Fruit fly (Drosophila melanogaster): Measurements from ENCODE around the gene CG33514.

The CG33514 gene

DNA sequence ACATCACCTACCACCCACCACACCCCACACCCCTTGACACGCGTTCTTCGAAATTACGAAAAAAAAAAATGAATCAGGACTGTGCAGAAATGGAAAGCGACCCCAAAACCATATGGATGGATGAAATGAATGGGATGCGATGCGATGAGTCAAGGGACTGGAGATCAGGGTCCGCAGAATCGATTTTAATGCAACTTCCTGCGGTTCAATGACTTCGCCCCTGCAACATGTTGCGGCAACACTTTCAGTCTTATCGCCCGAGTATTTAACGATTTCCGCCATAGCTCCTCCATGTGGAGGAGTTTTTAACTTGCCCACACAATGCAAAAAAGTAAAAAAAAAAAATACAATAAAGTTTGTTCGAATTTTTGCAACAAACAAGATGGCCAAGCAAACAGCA is 12.6 kb upstream of the CG33514 start:
- TF ChIP-seq Myc (optimal IDR thresholded peaks at IDR 0.05) (no peak), h (optimal IDR thresholded peaks at IDR 0.05) (no peak), insv (optimal IDR thresholded peaks at IDR 0.05) (no peak), Sin3A (optimal IDR thresholded peaks at IDR 0.05) (no peak), psq (optimal IDR thresholded peaks at IDR 0.05) (no peak), ttk (optimal IDR thresholded peaks at IDR 0.05) (no peak)

DNA sequence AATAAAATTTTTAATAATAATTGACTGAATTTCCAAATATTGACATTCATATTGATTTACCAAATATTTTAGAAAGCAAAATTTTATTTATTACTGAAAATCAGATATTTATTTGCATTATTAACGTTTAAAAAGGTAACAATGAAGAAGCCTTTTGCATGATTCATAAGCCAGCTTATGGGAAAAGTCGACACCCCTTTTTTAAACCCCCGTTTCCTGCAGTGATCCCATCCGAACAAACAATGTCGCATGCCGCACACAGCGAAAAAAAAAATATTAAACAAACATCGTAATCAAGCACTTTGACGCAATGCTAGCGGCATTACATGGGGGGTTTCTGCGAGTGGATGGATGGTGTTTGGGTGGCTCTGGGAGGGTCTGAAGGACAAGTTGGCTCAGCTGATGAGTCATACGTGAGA is 11.6 kb upstream of the CG33514 start:
- TF ChIP-seq h (optimal IDR thresholded peaks at IDR 0.05) (no peak), ttk (optimal IDR thresholded peaks at IDR 0.05) (no peak), Myc (optimal IDR thresholded peaks at IDR 0.05) (no peak), insv (optimal IDR thresholded peaks at IDR 0.05) (no peak), Sin3A (optimal IDR thresholded peaks at IDR 0.05) (no peak), psq (optimal IDR thresholded peaks at IDR 0.05) (no peak)

DNA sequence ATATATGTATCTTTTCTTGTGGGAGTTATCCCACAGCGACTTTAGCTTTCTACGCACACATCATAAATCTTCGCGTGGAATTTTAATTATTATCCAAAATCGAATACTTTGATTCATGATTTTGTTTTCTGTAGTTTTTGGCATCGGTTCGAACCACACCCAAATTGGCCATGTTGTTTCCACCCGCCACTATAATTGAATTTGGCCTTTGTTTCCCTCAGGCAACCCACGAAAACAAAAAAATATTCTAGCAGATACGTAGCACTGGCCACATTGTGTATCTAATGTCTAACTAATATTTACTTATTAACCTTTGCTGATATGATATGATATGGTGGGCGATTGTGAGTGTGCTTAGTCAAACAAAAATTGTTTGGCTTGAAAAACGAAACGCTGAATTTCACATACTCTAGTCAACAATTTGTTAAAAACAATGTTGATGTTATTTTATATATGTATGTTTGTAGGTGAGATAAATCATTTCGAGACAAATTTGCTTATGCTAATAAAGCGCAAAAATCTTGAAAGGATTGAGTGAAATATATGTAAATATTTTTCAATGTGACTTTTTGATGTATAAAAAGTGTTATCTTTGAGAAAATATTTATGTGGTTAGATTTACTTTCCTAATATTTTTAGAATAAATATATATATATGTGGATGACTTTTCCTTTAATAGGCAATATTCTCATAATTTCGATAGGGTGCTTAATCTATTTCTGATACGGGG is 10.2 kb upstream of the CG33514 start:
- TF ChIP-seq h (optimal IDR thresholded peaks at IDR 0.05) (no peak), psq (optimal IDR thresholded peaks at IDR 0.05) (no peak), Sin3A (optimal IDR thresholded peaks at IDR 0.05) (no peak), Myc (optimal IDR thresholded peaks at IDR 0.05) (no peak), insv (optimal IDR thresholded peaks at IDR 0.05) (no peak), ttk (optimal IDR thresholded peaks at IDR 0.05) (no peak)

DNA sequence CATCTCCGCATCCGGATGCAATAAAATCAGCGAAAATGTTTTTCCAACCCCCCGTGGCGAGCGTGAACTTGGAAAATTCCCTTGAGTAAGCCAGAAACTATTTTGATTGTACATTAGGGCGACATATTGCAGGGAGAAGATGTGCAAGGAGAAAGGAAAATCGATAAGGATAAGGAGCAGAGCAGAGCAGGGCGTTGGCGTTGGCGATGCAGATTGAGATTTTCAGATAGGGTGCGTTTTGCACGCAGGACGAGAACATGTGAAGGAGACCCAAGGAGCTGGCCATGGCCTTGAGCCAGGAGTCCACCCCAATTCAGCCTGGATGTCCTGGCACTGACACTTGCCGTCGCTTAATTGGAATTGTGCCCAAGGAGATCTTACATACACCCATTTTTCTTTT is 8.2 kb upstream of the CG33514 start:
- no peak for TF ChIP-seq ttk (optimal IDR thresholded peaks at IDR 0.05)
- no peak for TF ChIP-seq Sin3A (optimal IDR thresholded peaks at IDR 0.05)
- no peak for TF ChIP-seq psq (optimal IDR thresholded peaks at IDR 0.05)
- TF ChIP-seq Myc (optimal IDR thresholded peaks at IDR 0.05), result no peak
- no peak for TF ChIP-seq h (optimal IDR thresholded peaks at IDR 0.05)
- no peak for TF ChIP-seq insv (optimal IDR thresholded peaks at IDR 0.05)

DNA sequence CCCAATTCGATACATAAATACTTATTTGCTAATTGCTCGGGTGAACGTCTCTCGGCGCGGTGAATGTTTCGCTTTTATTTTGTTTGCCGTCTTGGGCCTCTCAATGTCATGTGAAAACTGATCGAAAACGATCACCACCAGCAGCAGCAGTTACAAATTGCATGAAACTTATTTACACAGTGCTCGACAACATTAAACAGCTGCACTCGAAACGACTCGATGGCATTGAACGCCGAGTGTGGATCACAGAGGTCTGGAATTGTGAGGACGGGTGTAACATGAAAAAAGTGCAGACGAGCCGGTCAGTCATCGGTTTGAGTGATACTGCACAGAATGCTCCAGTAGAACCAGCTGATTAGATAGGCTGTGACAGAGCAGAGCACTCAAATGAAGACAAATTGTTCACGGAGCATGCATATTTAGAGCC is 7.5 kb upstream of the CG33514 start:
- TF ChIP-seq psq (optimal IDR thresholded peaks at IDR 0.05) (no peak), Sin3A (optimal IDR thresholded peaks at IDR 0.05) (no peak)

DNA sequence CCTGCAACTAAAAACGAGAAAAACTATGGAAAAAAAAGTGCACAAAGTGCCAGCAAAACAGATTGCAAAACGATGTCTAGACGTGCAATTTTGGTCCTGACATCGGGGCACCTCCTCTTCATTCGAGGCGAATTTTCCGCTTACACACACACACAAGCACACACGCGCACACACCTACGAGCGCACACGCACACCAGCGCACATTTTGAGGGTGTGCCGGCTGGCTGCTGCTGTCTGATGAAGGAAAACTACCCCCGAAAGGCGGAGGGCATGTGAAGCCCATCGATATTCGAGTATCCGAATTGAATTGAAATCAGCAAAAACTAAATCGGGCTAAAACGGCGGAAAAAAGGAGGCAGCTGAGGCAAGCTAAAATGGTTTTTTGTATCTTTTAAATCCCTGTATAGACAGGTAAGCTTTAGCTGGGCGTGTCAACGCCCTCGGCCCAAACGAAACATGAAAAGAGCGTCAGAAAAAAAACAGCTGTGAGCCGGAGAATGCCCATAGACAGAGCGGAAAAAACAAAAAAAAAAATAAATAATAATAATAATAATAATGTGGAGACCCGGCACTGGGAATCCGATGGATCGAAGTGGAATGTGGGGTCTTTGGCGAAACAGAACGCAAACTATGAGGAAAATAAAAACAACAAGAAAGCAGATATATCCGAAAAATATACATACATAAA is 5.4 kb upstream of the CG33514 start:
- no peak for TF ChIP-seq ttk (optimal IDR thresholded peaks at IDR 0.05)
- TF ChIP-seq Myc (optimal IDR thresholded peaks at IDR 0.05), result no peak
- TF ChIP-seq psq (optimal IDR thresholded peaks at IDR 0.05), result no peak
- no peak for TF ChIP-seq h (optimal IDR thresholded peaks at IDR 0.05)
- TF ChIP-seq Sin3A (optimal IDR thresholded peaks at IDR 0.05), result no peak
- no peak for TF ChIP-seq insv (optimal IDR thresholded peaks at IDR 0.05)

DNA sequence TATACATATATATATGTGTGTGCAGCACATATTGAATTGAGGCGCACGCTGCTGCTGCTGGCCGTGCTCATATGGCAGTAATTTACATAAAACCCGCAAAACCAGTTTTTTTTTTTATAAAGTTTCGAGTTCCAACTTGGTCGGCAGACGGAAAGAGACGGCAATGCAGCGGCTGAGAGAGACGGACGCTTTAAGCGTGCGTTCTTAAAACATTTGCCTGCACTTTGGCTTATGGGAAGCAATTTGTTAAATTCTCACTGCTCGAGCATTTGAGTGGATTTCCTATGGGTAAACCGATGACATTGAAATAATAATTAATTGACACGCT is 4.9 kb upstream of the CG33514 start:
- TF ChIP-seq ttk (optimal IDR thresholded peaks at IDR 0.05), result no peak
- TF ChIP-seq Myc (optimal IDR thresholded peaks at IDR 0.05), result no peak
- TF ChIP-seq insv (optimal IDR thresholded peaks at IDR 0.05), result no peak
- no peak for TF ChIP-seq h (optimal IDR thresholded peaks at IDR 0.05)
- TF ChIP-seq psq (optimal IDR thresholded peaks at IDR 0.05), result no peak
- no peak for TF ChIP-seq Sin3A (optimal IDR thresholded peaks at IDR 0.05)

DNA sequence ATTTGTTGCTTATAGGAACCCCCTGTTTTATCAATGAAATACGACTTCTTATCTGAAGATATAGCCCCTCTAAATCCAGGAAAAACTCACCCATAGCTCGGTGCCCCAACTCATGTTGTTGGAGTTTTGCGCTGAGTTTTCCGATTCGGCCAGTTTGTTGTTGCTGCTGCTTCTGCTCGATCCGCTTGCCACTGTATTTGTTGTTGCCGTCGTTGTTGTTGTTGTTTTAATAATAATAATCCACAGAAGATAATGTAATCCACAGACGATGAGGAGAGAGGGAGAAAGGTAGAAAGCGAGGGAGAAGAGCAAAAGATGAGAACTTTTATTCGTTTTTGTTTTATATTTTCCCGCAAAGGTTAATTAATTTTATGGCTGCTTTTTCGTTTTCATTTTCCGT is 2.3 kb upstream of the CG33514 start:
- no peak for TF ChIP-seq psq (optimal IDR thresholded peaks at IDR 0.05)
- TF ChIP-seq h (optimal IDR thresholded peaks at IDR 0.05), result no peak
- no peak for TF ChIP-seq Sin3A (optimal IDR thresholded peaks at IDR 0.05)
- TF ChIP-seq insv (optimal IDR thresholded peaks at IDR 0.05), result no peak
- TF ChIP-seq Myc (optimal IDR thresholded peaks at IDR 0.05), result no peak
- no peak for TF ChIP-seq ttk (optimal IDR thresholded peaks at IDR 0.05)

DNA sequence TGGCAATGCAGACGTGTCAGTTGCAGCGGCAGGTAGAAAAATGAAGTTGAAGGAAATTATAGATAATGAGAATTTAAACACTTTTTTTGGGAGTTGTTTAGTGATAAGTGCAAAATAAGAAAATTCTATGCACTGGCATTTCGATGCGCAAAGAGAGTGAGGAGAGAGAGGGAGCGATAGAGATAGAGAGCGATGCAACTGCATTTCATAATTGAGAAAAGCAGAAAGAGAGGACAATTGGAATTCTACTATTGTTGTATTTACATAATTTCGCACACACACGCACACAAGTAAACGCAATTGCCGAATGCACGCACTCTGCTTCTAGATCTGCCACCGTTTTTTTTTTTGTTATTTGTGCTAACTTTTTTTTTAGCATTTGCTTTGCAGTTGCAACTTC is 1.8 kb upstream of the CG33514 start:
- TF ChIP-seq Sin3A (optimal IDR thresholded peaks at IDR 0.05) (no peak), ttk (optimal IDR thresholded peaks at IDR 0.05) (no peak), h (optimal IDR thresholded peaks at IDR 0.05) (no peak), insv (optimal IDR thresholded peaks at IDR 0.05) (no peak), psq (optimal IDR thresholded peaks at IDR 0.05) (no peak), Myc (optimal IDR thresholded peaks at IDR 0.05) (no peak)

DNA sequence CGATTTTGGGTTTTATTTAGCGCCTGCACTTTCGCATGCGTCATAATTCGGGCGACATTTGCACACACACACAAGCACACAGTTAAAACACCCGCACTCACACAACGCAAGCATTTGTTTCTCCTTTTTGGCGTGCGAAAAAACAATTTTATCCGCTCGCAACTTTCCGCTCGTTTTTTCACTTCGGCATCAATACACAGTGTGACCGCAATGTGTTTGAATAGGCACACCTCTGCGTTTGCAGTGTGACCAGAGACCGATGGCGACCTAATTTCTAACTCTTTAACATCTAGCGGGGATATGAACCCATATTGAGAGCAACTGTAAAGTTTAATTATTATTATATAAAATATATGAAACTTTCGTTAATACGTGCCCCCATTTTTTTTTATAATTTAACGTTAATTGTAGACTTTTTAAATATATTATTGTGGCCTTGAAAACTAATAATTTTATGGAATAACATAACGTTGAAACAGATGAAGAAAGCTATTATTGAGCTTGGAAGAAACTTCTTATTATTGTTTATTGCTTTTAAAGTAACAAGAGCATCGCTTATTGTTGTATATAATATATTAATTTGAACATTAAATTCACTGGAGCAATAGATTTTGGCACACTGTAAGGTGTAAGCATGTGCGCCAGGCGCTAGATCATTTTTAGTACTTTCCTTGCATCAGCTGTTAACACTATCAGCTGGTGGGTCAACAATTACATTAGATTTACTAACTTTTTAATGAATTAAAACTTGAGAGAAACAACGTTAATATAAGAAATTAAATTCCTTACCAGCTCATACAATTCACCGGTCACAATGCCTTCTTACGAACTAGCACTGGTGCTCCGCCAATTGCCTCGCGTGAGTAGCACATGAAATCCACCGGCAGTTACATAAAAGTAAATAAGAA is 1.1 kb upstream of the CG33514 start, which contains the start of the genes Cip4 and mRpS6:
Cip4 (minus strand) TSS at position 216 of the 908 bp plus-strand sequence.
mRpS6 (plus strand) TSS at position 664 of the 908 bp plus-strand sequence.
- TF ChIP-seq ttk (optimal IDR thresholded peaks at IDR 0.05), result no peak

DNA sequence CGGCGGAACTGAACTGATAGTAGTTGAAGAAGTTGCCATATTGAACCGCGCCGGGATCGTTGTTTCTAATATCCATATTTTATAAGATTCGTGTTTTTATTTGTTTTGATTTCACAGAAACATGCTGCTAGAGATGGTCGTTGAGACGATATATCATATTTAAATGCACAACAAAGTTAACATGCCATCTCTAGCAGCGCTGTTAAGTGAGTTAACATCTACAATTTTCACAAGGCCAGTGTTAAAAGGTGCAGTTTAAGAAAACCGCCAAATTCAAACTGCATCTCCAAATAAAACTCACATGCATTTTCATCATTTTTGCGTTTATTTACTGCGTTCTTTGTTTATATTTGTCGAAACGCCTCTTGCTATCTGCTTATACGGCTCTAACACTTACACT is 2.1 kb downstream of the CG33514 start, which contains the start of gene CG11342:
CG11342 (minus strand) TSS at position 120 of the 400 bp plus-strand sequence.
- TF ChIP-seq insv (optimal IDR thresholded peaks at IDR 0.05) (no peak), h (optimal IDR thresholded peaks at IDR 0.05) (no peak), ttk (optimal IDR thresholded peaks at IDR 0.05) (no peak), Myc (optimal IDR thresholded peaks at IDR 0.05) (no peak), psq (optimal IDR thresholded peaks at IDR 0.05) (no peak), Sin3A (optimal IDR thresholded peaks at IDR 0.05) (no peak)

DNA sequence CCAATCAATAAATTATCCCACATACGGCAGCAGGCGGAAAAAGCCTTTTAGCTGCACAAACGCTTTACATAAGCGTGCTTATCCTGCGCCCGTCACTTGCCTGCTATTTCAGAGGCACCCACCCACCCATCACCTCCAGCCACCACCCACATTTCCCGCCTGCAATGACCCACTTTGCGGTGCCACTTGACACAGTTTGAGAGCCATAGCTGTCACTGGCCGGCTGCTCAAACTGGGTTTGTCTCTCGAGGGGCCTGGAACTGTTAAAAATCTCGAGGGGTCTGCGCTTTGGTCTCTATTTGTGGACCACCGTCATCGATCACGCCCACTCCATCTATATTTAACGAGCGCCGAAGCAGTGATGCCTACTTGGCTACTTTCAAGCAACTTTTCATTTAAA is 6.7 kb downstream of the CG33514 start:
- TF ChIP-seq ttk (optimal IDR thresholded peaks at IDR 0.05) (no peak), Sin3A (optimal IDR thresholded peaks at IDR 0.05) (no peak), h (optimal IDR thresholded peaks at IDR 0.05) (no peak), psq (optimal IDR thresholded peaks at IDR 0.05) (no peak), Myc (optimal IDR thresholded peaks at IDR 0.05) (no peak), insv (optimal IDR thresholded peaks at IDR 0.05) (no peak)
